Worm (Caenorhabditis elegans) whole organism, L1 larva: ENCODE data around the gene dlc-5.

Experiments
- C16A3.4 ChIP-seq: fragments of 150-350 bp; optimal IDR thresholded peaks from 2 replicates; lab custom pipeline; 2014; ENCODE audit warnings: missing biosample characterization, missing genetic modification characterization
- Y116A8C.19 ChIP-seq: sonication (generic microtip); optimal IDR thresholded peaks from 2 replicates; lab custom pipeline; 2016; ENCODE audit warnings: missing compliant biosample characterization, missing genetic modification characterization, borderline replicate concordance
- ama-1 ChIP-seq: fragments of 150-350 bp; optimal IDR thresholded peaks from 2 replicates; lab custom pipeline; 2014
- blmp-1 ChIP-seq: fragments of 150-350 bp; optimal IDR thresholded peaks from 2 replicates; lab custom pipeline; 2014; ENCODE audit warnings: missing biosample characterization, missing genetic modification characterization
- ceh-63 ChIP-seq: fragments of 200-800 bp; sonication (Bioruptor generic); optimal IDR thresholded peaks from 2 replicates; lab custom pipeline; 2018; ENCODE audit warnings: mild to moderate bottlenecking, missing genetic modification characterization, missing compliant biosample characterization
- ceh-8 ChIP-seq: fragments of 200-800 bp; sonication (Bioruptor generic); optimal IDR thresholded peaks from 2 replicates; lab custom pipeline; 2018; ENCODE audit warnings: mild to moderate bottlenecking, missing genetic modification characterization, moderate library complexity, missing compliant biosample characterization
- ceh-82 ChIP-seq, 3 experiments: fragments of 150-350 bp in 1 of 3; sonication (generic microtip) in 2 of 3; optimal IDR thresholded peaks; 2 replicates each; lab custom pipeline; 2014 to 2017; ENCODE audit warnings: missing biosample characterization in 3 of 3, missing genetic modification characterization in 3 of 3
- dpl-1 ChIP-seq, 3 experiments: fragments of 150-350 bp in 2 of 3; sonication (generic microtip) in 1 of 3; optimal IDR thresholded peaks; 2 replicates each; lab custom pipeline; 2014 to 2017; ENCODE audit warnings: missing biosample characterization in 3 of 3, missing genetic modification characterization in 3 of 3, missing genetic modification reagents in 3 of 3
- dsc-1 ChIP-seq: sonication (generic microtip); optimal IDR thresholded peaks from 2 replicates; lab custom pipeline; 2016; ENCODE audit warnings: mild to moderate bottlenecking, missing genetic modification characterization, missing compliant biosample characterization
- efl-1 ChIP-seq, 4 experiments: fragments of 150-350 bp; optimal IDR thresholded peaks in 3 of 4; peaks in 1 of 4; 1 replicate in 1 of 4; 2 replicates in 3 of 4; lab custom pipeline; 2014; ENCODE audit warnings: missing biosample characterization in 2 of 4, missing genetic modification characterization in 2 of 4, missing genetic modification reagents in 2 of 4
- elt-2 ChIP-seq: sonication (generic microtip); optimal IDR thresholded peaks from 2 replicates; lab custom pipeline; 2016; ENCODE audit warnings: missing genetic modification characterization, mild to moderate bottlenecking, inconsistent platforms, missing compliant biosample characterization, missing genetic modification reagents
- elt-3 ChIP-seq, 6 experiments: fragments of 150-350 bp in 1 of 6; sonication (generic microtip); optimal IDR thresholded peaks; 2 replicates each; lab custom pipeline; 2017 to 2018; ENCODE audit warnings: missing biosample characterization in 6 of 6, missing genetic modification characterization in 6 of 6, inconsistent platforms in 1 of 6
- ets-5 ChIP-seq: fragments of 200-800 bp; sonication (Bioruptor generic); IDR thresholded peaks from 2 replicates; pipeline ENCODE4 v1.3.6; 2022; ENCODE audit warnings: missing genetic modification characterization, missing compliant biosample characterization
- fkh-10 ChIP-seq: sonication (generic microtip); optimal IDR thresholded peaks from 2 replicates; lab custom pipeline; 2017; ENCODE audit warnings: missing biosample characterization, missing genetic modification reagents, missing genetic modification characterization
- fkh-8 ChIP-seq: sonication (generic microtip); optimal IDR thresholded peaks from 2 replicates; lab custom pipeline; 2016; ENCODE audit warnings: mild to moderate bottlenecking, missing genetic modification characterization, missing compliant biosample characterization
- hpl-2 ChIP-seq: fragments of 150-350 bp; optimal IDR thresholded peaks from 2 replicates; lab custom pipeline; 2014; ENCODE audit warnings: missing biosample characterization, missing genetic modification reagents, missing genetic modification characterization
- irx-1 ChIP-seq: sonication (generic microtip); optimal IDR thresholded peaks from 2 replicates; lab custom pipeline; 2016; ENCODE audit warnings: missing genetic modification characterization, missing compliant biosample characterization
- isw-1 ChIP-seq: fragments of 200-800 bp; sonication (Bioruptor generic); IDR thresholded peaks from 2 replicates; pipeline ENCODE4 v1.3.6; 2022; ENCODE audit warnings: missing genetic modification characterization, missing compliant biosample characterization
- jun-1 ChIP-seq: fragments of 150-350 bp; optimal IDR thresholded peaks from 2 replicates; lab custom pipeline; 2014; ENCODE audit warnings: missing biosample characterization, missing genetic modification reagents, missing genetic modification characterization
- lin-14 ChIP-seq: fragments of 200-800 bp; sonication (Bioruptor generic); optimal IDR thresholded peaks from 2 replicates; lab custom pipeline; 2018; ENCODE audit warnings: mild to moderate bottlenecking, missing genetic modification characterization, moderate library complexity, missing compliant biosample characterization
- lin-35 ChIP-seq, 2 experiments: fragments of 150-350 bp; optimal IDR thresholded peaks; 2 replicates each; lab custom pipeline; 2014; ENCODE audit warnings: missing biosample characterization in 2 of 2, missing genetic modification characterization in 2 of 2, missing genetic modification reagents in 2 of 2
- lir-3 ChIP-seq: sonication (generic microtip); optimal IDR thresholded peaks from 2 replicates; lab custom pipeline; 2016; ENCODE audit warnings: mild to moderate bottlenecking, missing genetic modification characterization, moderate library complexity, missing compliant biosample characterization; ENCODE audit not compliant: poor library complexity
- mab-9 ChIP-seq: fragments of 200-800 bp; sonication (Bioruptor generic); IDR thresholded peaks from 2 replicates; pipeline ENCODE4 v1.3.6; 2022; ENCODE audit warnings: missing genetic modification reagents, missing genetic modification characterization, missing compliant biosample characterization
- mdl-1 ChIP-seq, 2 experiments: fragments of 150-350 bp; optimal IDR thresholded peaks; 2 replicates each; lab custom pipeline; 2014 to 2017; ENCODE audit warnings: missing biosample characterization in 2 of 2, missing genetic modification characterization in 2 of 2, inconsistent platforms in 1 of 2
- mep-1 ChIP-seq: fragments of 150-350 bp; optimal IDR thresholded peaks from 2 replicates; lab custom pipeline; 2014; ENCODE audit warnings: missing biosample characterization, missing genetic modification characterization
- nhr-12 ChIP-seq: sonication (generic microtip); optimal IDR thresholded peaks from 2 replicates; lab custom pipeline; 2017; ENCODE audit warnings: missing biosample characterization, missing genetic modification characterization
- nhr-19 ChIP-seq: fragments of 200-800 bp; sonication (Bioruptor generic); conservative IDR thresholded peaks from 2 replicates; pipeline ENCODE4 v1.3.6; 2022; ENCODE audit warnings: missing genetic modification characterization, missing compliant biosample characterization
- nhr-20 ChIP-seq: sonication (generic microtip); optimal IDR thresholded peaks from 2 replicates; lab custom pipeline; 2016; ENCODE audit warnings: mild to moderate bottlenecking, missing genetic modification characterization, missing compliant biosample characterization
- nhr-71 ChIP-seq: sonication (generic microtip); optimal IDR thresholded peaks from 2 replicates; lab custom pipeline; 2016; ENCODE audit warnings: mild to moderate bottlenecking, missing genetic modification characterization, moderate library complexity, missing compliant biosample characterization
- nhr-77 ChIP-seq: fragments of 150-350 bp; optimal IDR thresholded peaks from 2 replicates; lab custom pipeline; 2014; ENCODE audit warnings: missing biosample characterization, missing genetic modification characterization
- nhr-84 ChIP-seq: sonication (generic microtip); optimal IDR thresholded peaks from 2 replicates; lab custom pipeline; 2017; ENCODE audit warnings: missing biosample characterization, missing genetic modification characterization
- nhr-90 ChIP-seq: sonication (generic microtip); optimal IDR thresholded peaks from 2 replicates; lab custom pipeline; 2016; ENCODE audit warnings: mild to moderate bottlenecking, missing genetic modification characterization, missing compliant biosample characterization; ENCODE audit not compliant: poor library complexity
- pag-3 ChIP-seq: sonication (generic microtip); optimal IDR thresholded peaks from 2 replicates; lab custom pipeline; 2017; ENCODE audit warnings: missing genetic modification characterization, mild to moderate bottlenecking, missing compliant biosample characterization, antibody characterized with exemption, borderline replicate concordance; ENCODE audit not compliant: insufficient read depth
- pqm-1 ChIP-seq: sonication (generic microtip); optimal IDR thresholded peaks from 3 replicates; lab custom pipeline; 2017; ENCODE audit warnings: missing biosample characterization, missing genetic modification characterization
- skn-1 ChIP-seq: fragments of 150-350 bp; optimal IDR thresholded peaks from 2 replicates; lab custom pipeline; 2014; ENCODE audit warnings: missing biosample characterization, missing genetic modification characterization
- snu-23 ChIP-seq: sonication (generic microtip); optimal IDR thresholded peaks from 2 replicates; lab custom pipeline; 2016; ENCODE audit warnings: missing genetic modification characterization, missing compliant biosample characterization
- sox-4 ChIP-seq: sonication (generic microtip); optimal IDR thresholded peaks from 2 replicates; lab custom pipeline; 2016; ENCODE audit warnings: missing genetic modification characterization, missing compliant biosample characterization
- sptf-1 ChIP-seq: fragments of 150-350 bp; optimal IDR thresholded peaks from 2 replicates; lab custom pipeline; 2014; ENCODE audit warnings: missing biosample characterization, missing genetic modification characterization
- sup-37 ChIP-seq: fragments of 200-800 bp; sonication (Bioruptor generic); optimal IDR thresholded peaks from 2 replicates; lab custom pipeline; 2018; ENCODE audit warnings: mild to moderate bottlenecking, missing genetic modification characterization, missing compliant biosample characterization
- tlp-1 ChIP-seq: fragments of 150-350 bp; optimal IDR thresholded peaks from 2 replicates; lab custom pipeline; 2014; ENCODE audit warnings: missing biosample characterization, missing genetic modification characterization
- unc-98 ChIP-seq: fragments of 200-800 bp; sonication (Bioruptor generic); IDR thresholded peaks from 2 replicates; pipeline ENCODE4 v1.3.6; 2022; ENCODE audit warnings: missing genetic modification characterization, missing compliant biosample characterization
- vab-15 ChIP-seq: sonication (generic microtip); optimal IDR thresholded peaks from 2 replicates; lab custom pipeline; 2017; ENCODE audit warnings: missing genotype, mild to moderate bottlenecking, missing genetic modification characterization, missing compliant biosample characterization
- xbp-1 ChIP-seq: sonication (generic microtip); optimal IDR thresholded peaks from 2 replicates; lab custom pipeline; 2016; ENCODE audit warnings: missing genetic modification characterization, missing compliant biosample characterization
- zip-4 ChIP-seq: fragments of 200-800 bp; sonication (Bioruptor generic); optimal IDR thresholded peaks from 2 replicates; lab custom pipeline; 2018; ENCODE audit warnings: mild to moderate bottlenecking, missing genetic modification characterization, moderate library complexity, missing compliant biosample characterization

The dlc-5 gene

ce11 chrIV:6442016-6442618, 4.1 kb downstream of the dlc-5 start:
- peak; percentile 41 to 45 for TF ChIP-seq efl-1 (optimal IDR thresholded peaks at IDR 0.05; lab: Kevin White, UChicago)
- peak; percentile 2 to 8 for TF ChIP-seq efl-1 (GFP tag; optimal IDR thresholded peaks at IDR 0.05 in 1 of 2; lab: Kevin White, UChicago)
- peak in 1 of 3 experiments; percentile 21 for TF ChIP-seq dpl-1 (GFP tag; optimal IDR thresholded peaks at IDR 0.05; lab: Kevin White, UChicago)
- 0 out of 2 replicates have a peak, but pooled peaks have one; percentile 12 for TF ChIP-seq nhr-19 (GFP tag; lab: Robert Waterston, UW)
- peak; percentile 7 for TF ChIP-seq irx-1 (tag; lab: Kevin White, UChicago)
- TF ChIP-seq elt-2 (tag; lab: Kevin White, UChicago) = peak; percentile 42
- peak; percentile 17 for TF ChIP-seq fkh-8 (tag; lab: Kevin White, UChicago)
- TF ChIP-seq ceh-63 = no peak
- TF ChIP-seq Y116A8C.19 (tag; lab: Kevin White, UChicago) = no peak
- no peak for TF ChIP-seq unc-98 (GFP tag; lab: Robert Waterston, UW)
- TF ChIP-seq pag-3 (tag; lab: Kevin White, UChicago) = no peak
- TF ChIP-seq jun-1 (tag; lab: Kevin White, UChicago) = peak; percentile 3
- TF ChIP-seq ets-5 (GFP tag; lab: Robert Waterston, UW) = 0 out of 2 replicates have a peak, but pooled peaks have one; percentile 27
- no peak for TF ChIP-seq tlp-1 (tag; lab: Kevin White, UChicago)
- peak; percentile 3 for TF ChIP-seq mep-1 (tag; lab: Kevin White, UChicago)
- peak in 1 of 2 experiments; percentile 10 for TF ChIP-seq lin-35 (GFP tag; optimal IDR thresholded peaks at IDR 0.05; lab: Kevin White, UChicago)
- TF ChIP-seq lin-14 (GFP tag; lab: Kevin White, UChicago) = peak; percentile 53
- peak; percentile 40 for TF ChIP-seq nhr-71
- peak; percentile 13 for TF ChIP-seq snu-23 (GFP tag; lab: Kevin White, UChicago)
- peak; percentile 22 for TF ChIP-seq blmp-1 (tag; lab: Kevin White, UChicago)
- TF ChIP-seq nhr-20 (tag; lab: Kevin White, UChicago) = peak; percentile 63
- no peak for TF ChIP-seq mab-9 (GFP tag; lab: Robert Waterston, UW)
- peak; percentile 37 for TF ChIP-seq zip-4 (GFP tag; lab: Kevin White, UChicago)

- TF ChIP-seq pqm-1 = no peak
- TF ChIP-seq skn-1 (tag; lab: Kevin White, UChicago) = no peak
- TF ChIP-seq unc-98 (GFP tag; lab: Robert Waterston, UW) = no peak
- peak; percentile 3 for TF ChIP-seq elt-2 (tag; lab: Kevin White, UChicago)
- TF ChIP-seq hpl-2 (GFP tag; lab: Kevin White, UChicago) = no peak
- TF ChIP-seq elt-3 (tag; optimal IDR thresholded peaks at IDR 0.05; lab: Kevin White, UChicago) = no peak
- no peak for TF ChIP-seq efl-1 (optimal IDR thresholded peaks at IDR 0.05; lab: Kevin White, UChicago)
- peak in 1 of 2 experiments; percentile 11 for TF ChIP-seq efl-1 (GFP tag; optimal IDR thresholded peaks at IDR 0.05 in 1 of 2; lab: Kevin White, UChicago)
- no peak for TF ChIP-seq C16A3.4
- no peak for TF ChIP-seq lir-3 (tag; lab: Kevin White, UChicago)
- no peak for TF ChIP-seq nhr-90 (tag; lab: Kevin White, UChicago)
- TF ChIP-seq sox-4 = no peak
- no peak for TF ChIP-seq jun-1 (tag; lab: Kevin White, UChicago)
- no peak for TF ChIP-seq xbp-1 (tag; lab: Kevin White, UChicago)
- no peak for TF ChIP-seq dsc-1 (tag; lab: Kevin White, UChicago)
- no peak for TF ChIP-seq fkh-10 (GFP tag; lab: Kevin White, UChicago)
- TF ChIP-seq dpl-1 (GFP tag; optimal IDR thresholded peaks at IDR 0.05; lab: Kevin White, UChicago) = no peak
- no peak for TF ChIP-seq sup-37
- no peak for TF ChIP-seq ceh-82 (tag; optimal IDR thresholded peaks at IDR 0.05; lab: Kevin White, UChicago)
These were observed 5.0 kb downstream of the dlc-5 start for ce11 chrIV:6443018-6443417.

ce11 chrIV:6457472-6457871, 19.5 kb downstream of the dlc-5 start, which contains the start of gene lgc-10:
Gene lgc-10, minus strand, starts transcription at chrIV:6457572.
- TF ChIP-seq sptf-1 (tag; lab: Kevin White, UChicago) (no peak), nhr-77 (tag; lab: Kevin White, UChicago) (no peak), nhr-84 (tag; lab: Kevin White, UChicago) (no peak), ama-1 (lab: Kevin White, UChicago) (no peak), isw-1 (no peak), vab-15 (no peak), ceh-8 (GFP tag; lab: Kevin White, UChicago) (no peak), lin-35 (GFP tag; optimal IDR thresholded peaks at IDR 0.05; lab: Kevin White, UChicago) (no peak), mdl-1 (tag; optimal IDR thresholded peaks at IDR 0.05; lab: Kevin White, UChicago) (no peak), nhr-12 (tag; lab: Kevin White, UChicago) (no peak), tlp-1 (tag; lab: Kevin White, UChicago) (no peak), sup-37 (no peak), ceh-82 (tag; optimal IDR thresholded peaks at IDR 0.05; lab: Kevin White, UChicago) (no peak)
